Fruit fly (Drosophila melanogaster) whole organism, embryonic: ENCODE measurements around the gene CG42819.

Source experiments
- Antp ChIP-seq: fragments of 200-800 bp; sonication (Bioruptor generic); optimal IDR thresholded peaks from 3 replicates; lab custom pipeline; 2016; ENCODE audit warnings: missing biosample characterization, missing genetic modification characterization
- BEAF-32 ChIP-seq: fragments of 200-800 bp; sonication (Bioruptor generic); optimal IDR thresholded peaks from 3 replicates; lab custom pipeline; 2017; ENCODE audit warnings: missing biosample characterization, missing genetic modification characterization, mild to moderate bottlenecking, moderate library complexity, missing genetic modification reagents
- Blimp-1 ChIP-seq: fragments of 200-800 bp; sonication (Bioruptor generic); optimal IDR thresholded peaks from 3 replicates; lab custom pipeline; 2018; ENCODE audit warnings: missing biosample characterization, missing genetic modification characterization, mild to moderate bottlenecking, moderate library complexity, missing genetic modification reagents
- C15 ChIP-seq: fragments of 200-800 bp; sonication (Bioruptor generic); IDR thresholded peaks from 3 replicates; pipeline ENCODE4 v1.3.6; 2022; ENCODE audit warnings: missing biosample characterization, missing genetic modification characterization
- CG10565 ChIP-seq: fragments of 200-800 bp; sonication (Bioruptor generic); optimal IDR thresholded peaks from 3 replicates; lab custom pipeline; 2016; ENCODE audit warnings: missing biosample characterization, mild to moderate bottlenecking, missing genetic modification characterization
- CG12104 ChIP-seq: fragments of 200-800 bp; sonication (Bioruptor generic); optimal IDR thresholded peaks from 3 replicates; lab custom pipeline; 2016; ENCODE audit warnings: missing biosample characterization, missing genetic modification characterization
- CG12299 ChIP-seq: fragments of 200-800 bp; sonication (Bioruptor generic); optimal IDR thresholded peaks from 2 replicates; lab custom pipeline; 2018; ENCODE audit warnings: missing biosample characterization, mild to moderate bottlenecking, missing genetic modification characterization
- CG13775 ChIP-seq: fragments of 200-800 bp; sonication (Bioruptor generic); optimal IDR thresholded peaks from 3 replicates; lab custom pipeline; 2017; ENCODE audit warnings: missing biosample characterization, mild to moderate bottlenecking, missing genetic modification characterization
- CG14014 ChIP-seq: fragments of 200-800 bp; sonication (Bioruptor generic); IDR thresholded peaks from 2 replicates; pipeline ENCODE4 v1.3.6; 2022; ENCODE audit warnings: missing biosample characterization, missing genetic modification characterization
- CG14710 ChIP-seq: fragments of 200-800 bp; sonication (Bioruptor generic); optimal IDR thresholded peaks from 3 replicates; lab custom pipeline; 2019; ENCODE audit warnings: missing biosample characterization, mild to moderate bottlenecking, missing genetic modification characterization, moderate library complexity
- CG14965 ChIP-seq: fragments of 200-800 bp; sonication (Bioruptor generic); optimal IDR thresholded peaks from 2 replicates; lab custom pipeline; 2016; ENCODE audit warnings: missing biosample characterization, missing genetic modification characterization, borderline replicate concordance
- CG1792 ChIP-seq: fragments of 200-800 bp; sonication (Bioruptor generic); optimal IDR thresholded peaks from 2 replicates; lab custom pipeline; 2016; ENCODE audit warnings: missing biosample characterization, missing genetic modification characterization
- CG18476 ChIP-seq: fragments of 200-800 bp; sonication (Bioruptor generic); optimal IDR thresholded peaks from 2 replicates; lab custom pipeline; 2016; ENCODE audit warnings: missing biosample characterization, mild to moderate bottlenecking, missing genetic modification characterization
- CG2202 ChIP-seq: fragments of 200-800 bp; sonication (Bioruptor generic); optimal IDR thresholded peaks from 2 replicates; lab custom pipeline; 2018; ENCODE audit warnings: missing biosample characterization, mild to moderate bottlenecking, missing genetic modification characterization
- CG3065 ChIP-seq: fragments of 200-800 bp; sonication (Bioruptor generic); optimal IDR thresholded peaks from 2 replicates; lab custom pipeline; 2016; ENCODE audit warnings: missing biosample characterization, missing genetic modification characterization
- CG31441 ChIP-seq: fragments of 200-800 bp; sonication (Bioruptor generic); IDR thresholded peaks from 2 replicates; pipeline ENCODE4 v1.3.6; 2022; ENCODE audit warnings: missing biosample characterization, missing genetic modification characterization
- CG3847 ChIP-seq: fragments of 200-800 bp; sonication (Bioruptor generic); IDR thresholded peaks from 2 replicates; pipeline ENCODE4 v1.3.6; 2022; ENCODE audit warnings: missing biosample characterization, missing genetic modification characterization
- CG4360 ChIP-seq: fragments of 200-800 bp; sonication (Bioruptor generic); IDR thresholded peaks from 2 replicates; pipeline ENCODE4 v1.3.6; 2022; ENCODE audit warnings: missing biosample characterization, missing genetic modification characterization
- CG5245 ChIP-seq: fragments of 200-800 bp; sonication (Bioruptor generic); optimal IDR thresholded peaks from 3 replicates; lab custom pipeline; 2016; ENCODE audit warnings: missing biosample characterization, missing genetic modification characterization
- CG7357 ChIP-seq: fragments of 200-800 bp; sonication (Bioruptor generic); IDR thresholded peaks from 3 replicates; pipeline ENCODE4 v1.3.6; 2022; ENCODE audit warnings: missing biosample characterization, missing genetic modification characterization
- CG7745 ChIP-seq: fragments of 200-800 bp; sonication (Bioruptor generic); optimal IDR thresholded peaks from 2 replicates; lab custom pipeline; 2018; ENCODE audit warnings: missing biosample characterization, mild to moderate bottlenecking, missing genetic modification characterization, moderate library complexity
- ERR ChIP-seq: fragments of 200-800 bp; sonication (Bioruptor generic); optimal IDR thresholded peaks from 2 replicates; lab custom pipeline; 2016; ENCODE audit warnings: missing biosample characterization, missing genetic modification characterization
- Fer1 ChIP-seq: fragments of 200-800 bp; sonication (Bioruptor generic); optimal IDR thresholded peaks from 2 replicates; lab custom pipeline; 2017; ENCODE audit warnings: missing biosample characterization, mild to moderate bottlenecking, missing genetic modification characterization
- Gsc ChIP-seq: fragments of 200-800 bp; sonication (Bioruptor generic); IDR thresholded peaks from 2 replicates; pipeline ENCODE4 v1.3.6; 2022; ENCODE audit warnings: missing biosample characterization, missing genetic modification characterization
- Lim3 ChIP-seq: fragments of 200-800 bp; sonication (Bioruptor generic); IDR thresholded peaks from 2 replicates; pipeline ENCODE4 v1.3.6; 2022; ENCODE audit warnings: missing biosample characterization, missing genetic modification characterization
- NC2α ChIP-seq: fragments of 200-800 bp; sonication (Bioruptor generic); optimal IDR thresholded peaks from 2 replicates; lab custom pipeline; 2016; ENCODE audit warnings: missing biosample characterization, missing genetic modification characterization
- Ptx1 ChIP-seq: fragments of 200-800 bp; sonication (Bioruptor generic); IDR thresholded peaks from 2 replicates; pipeline ENCODE4 v1.3.6; 2022; ENCODE audit warnings: missing biosample characterization, missing genetic modification characterization
- Spps ChIP-seq: fragments of 200-800 bp; sonication (Bioruptor generic); optimal IDR thresholded peaks from 2 replicates; lab custom pipeline; 2018; ENCODE audit warnings: missing biosample characterization, mild to moderate bottlenecking, missing genetic modification characterization
- ab ChIP-seq: fragments of 200-800 bp; sonication (Bioruptor generic); optimal IDR thresholded peaks from 2 replicates; lab custom pipeline; 2016; ENCODE audit warnings: missing biosample characterization, missing genetic modification characterization
- cato ChIP-seq: fragments of 200-800 bp; sonication (Bioruptor generic); optimal IDR thresholded peaks from 2 replicates; lab custom pipeline; 2016; ENCODE audit warnings: missing biosample characterization, missing genetic modification characterization, borderline replicate concordance
- chinmo ChIP-seq: fragments of 200-800 bp; sonication (Bioruptor generic); IDR thresholded peaks from 4 replicates; pipeline ENCODE4 v1.3.6; 2022; ENCODE audit warnings: missing biosample characterization, missing genetic modification characterization; ENCODE audit not compliant: partially characterized antibody
- disco-r ChIP-seq: fragments of 200-800 bp; sonication (Bioruptor generic); optimal IDR thresholded peaks from 2 replicates; lab custom pipeline; 2016; ENCODE audit warnings: missing biosample characterization, missing genetic modification characterization
- ken ChIP-seq: fragments of 200-800 bp; sonication (Bioruptor generic); IDR thresholded peaks from 3 replicates; pipeline ENCODE4 v1.3.6; 2022; ENCODE audit warnings: missing biosample characterization, missing genetic modification characterization
- lbe ChIP-seq: fragments of 200-800 bp; sonication (Bioruptor generic); optimal IDR thresholded peaks from 2 replicates; lab custom pipeline; 2016; ENCODE audit warnings: missing biosample characterization, mild to moderate bottlenecking, missing genetic modification characterization
- pan ChIP-seq, 4 experiments: fragments of >200 bp in 3 of 4; fragments of 200-800 bp in 1 of 4; sonication (Bioruptor generic) in 1 of 4; optimal IDR thresholded peaks in 3 of 4; IDR thresholded peaks in 1 of 4; 2 replicates each; pipeline versions ENCODE4 v1.3.6 to Lab custom; 2017 to 2022; ENCODE audit warnings: missing biosample characterization in 2 of 4, missing genetic modification characterization in 2 of 4, mixed read lengths in 1 of 4
- pb ChIP-seq: fragments of 200-800 bp; sonication (Bioruptor generic); optimal IDR thresholded peaks from 3 replicates; lab custom pipeline; 2016; ENCODE audit warnings: missing biosample characterization, missing genetic modification characterization
- pnt ChIP-seq: fragments of 200-800 bp; sonication (Bioruptor generic); optimal IDR thresholded peaks from 3 replicates; lab custom pipeline; 2016; ENCODE audit warnings: missing biosample characterization, missing genetic modification characterization
- ro ChIP-seq: fragments of 200-800 bp; sonication (Bioruptor generic); IDR thresholded peaks from 2 replicates; pipeline ENCODE4 v1.3.6; 2022; ENCODE audit warnings: missing biosample characterization, missing genetic modification characterization
- sisA ChIP-seq: fragments of 200-800 bp; sonication (Bioruptor generic); IDR thresholded peaks from 2 replicates; pipeline ENCODE4 v1.3.6; 2022; ENCODE audit warnings: missing biosample characterization, missing genetic modification characterization
- trem ChIP-seq: fragments of 200-800 bp; optimal IDR thresholded peaks from 3 replicates; lab custom pipeline; 2019; ENCODE audit warnings: missing biosample characterization, mild to moderate bottlenecking, missing genetic modification characterization, moderate library complexity
- trh ChIP-seq: fragments of 200-800 bp; sonication (Bioruptor generic); optimal IDR thresholded peaks from 2 replicates; lab custom pipeline; 2016; ENCODE audit warnings: missing biosample characterization, missing genetic modification characterization
- twi ChIP-seq: fragments of 200-800 bp; optimal IDR thresholded peaks from 2 replicates; lab custom pipeline; 2019; ENCODE audit warnings: missing biosample characterization, mild to moderate bottlenecking, missing genetic modification characterization, moderate library complexity
- unpg ChIP-seq: fragments of 200-800 bp; sonication (Bioruptor generic); optimal IDR thresholded peaks from 3 replicates; lab custom pipeline; 2018; ENCODE audit warnings: missing biosample characterization, mild to moderate bottlenecking, missing genetic modification characterization, moderate library complexity
- wek ChIP-seq: fragments of 200-800 bp; sonication (Bioruptor generic); optimal IDR thresholded peaks from 3 replicates; lab custom pipeline; 2018; ENCODE audit warnings: missing biosample characterization, mild to moderate bottlenecking, missing genetic modification characterization, moderate library complexity

Gene CG42819

DNA sequence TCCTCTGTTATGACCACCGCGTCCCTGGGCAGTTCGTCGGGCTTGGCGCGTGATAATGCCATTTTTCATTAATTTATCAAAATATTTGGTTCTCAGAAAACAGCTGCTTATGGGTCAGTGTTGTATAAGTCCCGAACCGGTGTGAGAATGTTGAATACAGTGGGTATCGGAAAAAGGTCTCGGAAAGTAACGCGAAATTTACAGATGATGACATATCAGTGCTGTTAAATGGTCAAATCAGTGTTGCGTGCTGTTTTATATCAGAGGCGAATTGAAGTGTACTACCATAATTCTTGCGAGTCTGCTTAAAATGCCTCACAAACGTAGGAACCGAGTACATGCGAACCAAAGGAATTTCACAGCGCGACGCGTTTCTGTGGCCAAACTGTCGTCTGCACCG, 6.5 kb downstream of the CG42819 start, which contains the start of the genes CG13392 and Rcd4 (continued):
- TF ChIP-seq pan (optimal IDR thresholded peaks at IDR 0.05; lab: Kevin White, UChicago) (no peak), pan (GFP tag; optimal IDR thresholded peaks at IDR 0.05 in 1 of 2, IDR thresholded peaks at IDR 0.05 in 1 of 2) (peak in 1 of 2 experiments; percentile 58), C15 (no peak), sisA (0 out of 2 replicates have a peak, but pooled peaks have one; percentile 33), cato (no peak), CG12104 (GFP tag; lab: Kevin White, UChicago) (no peak), CG14014 (GFP tag; lab: Robert Waterston, UW) (peak; percentile 53), ERR (peak; percentile 81), CG10565 (GFP tag; lab: Kevin White, UChicago) (no peak), Gsc (GFP tag; lab: Robert Waterston, UW) (no peak), Spps (tag; lab: Kevin White, UChicago) (no peak), CG3065 (no peak), CG14710 (tag; lab: Kevin White, UChicago) (peak; percentile 66), trem (tag; lab: Kevin White, UChicago) (peak; percentile 65), CG3847 (GFP tag; lab: Robert Waterston, UW) (peak; percentile 79), CG2202 (peak; percentile 18), Ptx1 (GFP tag; lab: Robert Waterston, UW) (peak; percentile 62), Blimp-1 (GFP tag; lab: Kevin White, UChicago) (peak; percentile 27), CG31441 (GFP tag; lab: Robert Waterston, UW) (no peak), CG12299 (tag; lab: Kevin White, UChicago) (peak; percentile 41), CG1792 (peak; percentile 49), lbe (GFP tag; lab: Kevin White, UChicago) (peak; percentile 84), CG18476 (GFP tag; lab: Kevin White, UChicago) (peak; percentile 28), ken (GFP tag; lab: Robert Waterston, UW) (peak; percentile 71), Antp (peak; percentile 85), CG13775 (GFP tag; lab: Kevin White, UChicago) (peak; percentile 21), NC2α (GFP tag; lab: Kevin White, UChicago) (peak; percentile 16), ab (GFP tag; lab: Kevin White, UChicago) (no peak), pnt (GFP tag; lab: Kevin White, UChicago) (no peak), trh (GFP tag; lab: Kevin White, UChicago) (no peak), ro (GFP tag; lab: Robert Waterston, UW) (no peak), twi (tag; lab: Kevin White, UChicago) (peak; percentile 40), Fer1 (GFP tag; lab: Kevin White, UChicago) (peak; percentile 75), CG14965 (no peak), disco-r (peak; percentile 12), pb (GFP tag; lab: Kevin White, UChicago) (peak; percentile 63), BEAF-32 (GFP tag; lab: Kevin White, UChicago) (peak; percentile 63), CG7357 (GFP tag; lab: Robert Waterston, UW) (no peak), CG5245 (GFP tag; lab: Kevin White, UChicago) (peak; percentile 40), CG4360 (no peak), chinmo (GFP tag; lab: Robert Waterston, UW) (0 out of 4 replicates have a peak, but pooled peaks have one; percentile 56), unpg (GFP tag; lab: Kevin White, UChicago) (peak; percentile 49), CG7745 (tag; lab: Kevin White, UChicago) (no peak), Lim3 (GFP tag; lab: Robert Waterston, UW) (no peak), wek (no peak)
